Fruit fly (Drosophila melanogaster): ENCODE data around the gene Nedd8.

DNA sequence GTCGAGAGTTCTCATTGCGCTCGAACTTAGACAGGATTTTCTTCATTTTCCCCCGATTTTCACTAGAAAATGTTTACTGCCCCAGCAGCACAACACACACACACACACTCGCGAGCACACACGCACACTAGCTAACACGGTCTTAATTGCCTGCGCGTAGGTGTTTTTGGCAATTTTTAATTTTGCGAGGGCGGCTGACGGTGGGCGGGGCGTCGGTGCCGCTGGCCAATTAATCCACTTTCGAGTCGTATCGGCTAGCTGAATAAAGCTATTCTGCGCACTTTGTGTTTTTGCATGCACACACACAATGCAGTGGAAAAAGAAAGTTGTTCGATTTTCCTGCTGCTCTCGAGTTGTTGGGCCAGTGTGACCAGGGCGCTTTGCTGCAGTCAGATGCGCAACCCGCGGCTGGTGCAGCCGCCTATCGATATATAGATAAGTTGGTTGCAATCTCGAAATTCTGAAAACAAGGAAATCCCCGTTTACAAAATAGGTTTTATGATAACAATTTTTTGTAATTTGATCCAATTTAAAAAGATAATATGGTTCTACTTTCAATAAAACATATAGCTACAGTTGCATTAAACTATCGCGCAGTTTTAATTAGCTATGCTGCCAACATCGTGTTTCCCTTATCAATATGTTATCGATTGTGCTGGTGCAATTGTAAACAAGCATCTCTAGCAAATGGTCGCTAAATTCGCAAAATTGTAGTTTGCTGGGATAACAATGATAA is 16.9 kb upstream of the Nedd8 start, which contains the start of the genes Nak and Tango6:
- peak; percentile 14 for TF ChIP-seq CG8478 (optimal IDR thresholded peaks at IDR 0.05)
- TF ChIP-seq usp (GFP tag; optimal IDR thresholded peaks at IDR 0.05), result no peak
- no peak for TF ChIP-seq pan (optimal IDR thresholded peaks at IDR 0.05)
- no peak for TF ChIP-seq psq (optimal IDR thresholded peaks at IDR 0.05)

All from whole organism.